Worm (Caenorhabditis elegans): ENCODE measurements around the gene C40C9.3.

The C40C9.3 gene

DNA sequence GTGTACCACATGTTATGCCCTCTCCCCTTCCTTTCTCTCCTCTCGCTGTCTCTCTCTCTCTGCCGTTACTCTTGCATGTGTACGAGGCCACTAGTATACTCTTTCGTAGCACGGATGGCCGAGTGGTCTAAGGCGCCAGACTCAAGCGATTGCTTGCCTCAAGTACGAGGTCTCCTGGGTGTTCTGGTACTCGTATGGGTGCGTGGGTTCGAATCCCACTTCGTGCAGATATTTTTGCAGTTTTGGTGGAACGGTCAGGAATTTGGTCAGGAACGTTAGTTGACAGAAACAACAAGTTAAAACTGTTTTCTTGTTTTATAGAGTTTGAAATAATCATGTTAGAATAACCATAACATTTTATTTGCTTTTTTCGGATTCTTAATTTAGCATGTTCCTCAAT lies 18.0 kb downstream of the C40C9.3 start (continued):
- peak; percentile 38 for TF ChIP-seq hlh-4 (tag; optimal IDR thresholded peaks at IDR 0.05)
- no peak for TF ChIP-seq lin-15B (tag; optimal IDR thresholded peaks at IDR 0.05)
- peak; percentile 90 for TF ChIP-seq C16A3.4 (tag; optimal IDR thresholded peaks at IDR 0.05)
- TF ChIP-seq lin-13 (GFP tag; optimal IDR thresholded peaks at IDR 0.05) = peak; percentile 34
- peak; percentile 55 for TF ChIP-seq isw-1 (GFP tag; IDR thresholded peaks at IDR 0.05)
- no peak for TF ChIP-seq ceh-90 (tag; optimal IDR thresholded peaks at IDR 0.05)
- no peak for TF ChIP-seq alr-1 (tag; optimal IDR thresholded peaks at IDR 0.05; ENCODE audit: borderline replicate concordance)
- peak; percentile 27 for TF ChIP-seq hpl-2 (GFP tag; optimal IDR thresholded peaks at IDR 0.05)
- peak; percentile 92 for TF ChIP-seq nhr-47 (tag; optimal IDR thresholded peaks at IDR 0.05)
- peak; percentile 12 for TF ChIP-seq unc-130 (tag; optimal IDR thresholded peaks at IDR 0.05)
- no peak for TF ChIP-seq mef-2 (tag; optimal IDR thresholded peaks at IDR 0.05)
- peak; percentile 70 for TF ChIP-seq fkh-10 (GFP tag; optimal IDR thresholded peaks at IDR 0.05)
- no peak for TF ChIP-seq nhr-76 (tag; optimal IDR thresholded peaks at IDR 0.05)
- peak; percentile 35 for TF ChIP-seq ceh-8 (GFP tag; optimal IDR thresholded peaks at IDR 0.05)
- no peak for TF ChIP-seq C04F5.9 (tag; optimal IDR thresholded peaks at IDR 0.05)
- TF ChIP-seq mab-9 (GFP tag; IDR thresholded peaks at IDR 0.05) = peak; percentile 72
- no peak for TF ChIP-seq nhr-11 (tag; optimal IDR thresholded peaks at IDR 0.05)
- TF ChIP-seq lin-14 (GFP tag; optimal IDR thresholded peaks at IDR 0.05) = peak; percentile 86
- TF ChIP-seq aly-2 (tag; optimal IDR thresholded peaks at IDR 0.05) = peak; percentile 64
- peak; percentile 55 for TF ChIP-seq grh-1 (GFP tag; IDR thresholded peaks at IDR 0.05)
- TF ChIP-seq pax-3 (tag; optimal IDR thresholded peaks at IDR 0.05) = peak; percentile 72
- TF ChIP-seq nhr-19 (GFP tag; conservative IDR thresholded peaks at IDR 0.05) = peak; percentile 84
- no peak for TF ChIP-seq ceh-63 (GFP tag; optimal IDR thresholded peaks at IDR 0.05)
- TF ChIP-seq snu-23 (GFP tag; optimal IDR thresholded peaks at IDR 0.05) = peak; percentile 93
- no peak for TF ChIP-seq pag-3 (tag; optimal IDR thresholded peaks at IDR 0.05; ENCODE audit: borderline replicate concordance, insufficient read depth)
- TF ChIP-seq nhr-20 (tag; optimal IDR thresholded peaks at IDR 0.05) = peak; percentile 91
- TF ChIP-seq sox-4 (tag; optimal IDR thresholded peaks at IDR 0.05) = peak; percentile 72
- no peak for TF ChIP-seq nhr-12 (tag; optimal IDR thresholded peaks at IDR 0.05)
- no peak for TF ChIP-seq nhr-84 (tag; optimal IDR thresholded peaks at IDR 0.05)
- TF ChIP-seq fkh-8 (tag; optimal IDR thresholded peaks at IDR 0.05) = peak; percentile 83
- TF ChIP-seq ztf-11 (tag; optimal IDR thresholded peaks at IDR 0.05) = peak in 1 of 2 experiments; percentile 85
- TF ChIP-seq ceh-88 (GFP tag; IDR thresholded peaks at IDR 0.05) = peak; percentile 78
- TF ChIP-seq egl-13 (tag; optimal IDR thresholded peaks at IDR 0.05) = peak; percentile 85
- peak; percentile 54 for TF ChIP-seq sup-37 (GFP tag; optimal IDR thresholded peaks at IDR 0.05)
- TF ChIP-seq dpl-1 (GFP tag; optimal IDR thresholded peaks at IDR 0.05) = peak; percentile 6 to 58 (median 28)
- peak; percentile 85 for TF ChIP-seq tbx-2 (tag; optimal IDR thresholded peaks at IDR 0.05)
- TF ChIP-seq jun-1 (tag; optimal IDR thresholded peaks at IDR 0.05) = peak; percentile 82
- peak; percentile 66 for TF ChIP-seq snpc-4 (tag; optimal IDR thresholded peaks at IDR 0.05)
- TF ChIP-seq fos-1 (tag; optimal IDR thresholded peaks at IDR 0.05) = peak; percentile 68
- peak; percentile 2 for TF ChIP-seq efl-3 (GFP tag; optimal IDR thresholded peaks at IDR 0.05)
- no peak for TF ChIP-seq zag-1 (tag; optimal IDR thresholded peaks at IDR 0.05)
- TF ChIP-seq C34B4.2 (tag; optimal IDR thresholded peaks at IDR 0.05) = no peak
- TF ChIP-seq dsc-1 (tag; optimal IDR thresholded peaks at IDR 0.05) = peak; percentile 91
- TF ChIP-seq ama-1 (optimal IDR thresholded peaks at IDR 0.05) = peak; percentile 47

DNA sequence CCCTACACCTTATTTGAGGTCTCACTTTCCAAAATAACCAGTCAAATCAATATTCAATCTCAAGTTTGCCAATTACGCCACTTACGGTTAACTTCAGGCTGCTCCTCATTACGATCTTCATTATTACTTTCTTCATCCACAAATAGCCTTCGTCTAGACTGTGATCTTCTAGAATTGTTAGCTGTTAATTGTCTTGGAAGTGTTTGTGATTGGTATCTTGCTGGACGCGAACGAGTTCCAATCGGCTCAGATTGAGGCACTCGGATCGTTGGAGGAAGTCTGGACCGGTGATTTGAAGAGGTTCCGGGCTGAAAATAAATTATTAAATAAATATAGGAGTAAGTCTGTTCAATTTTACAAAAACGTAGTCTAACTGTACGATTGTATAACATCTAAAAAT lies 19.5 kb downstream of the C40C9.3 start:
- TF ChIP-seq isw-1 (GFP tag; IDR thresholded peaks at IDR 0.05) = no peak
- no peak for TF ChIP-seq zag-1 (tag; optimal IDR thresholded peaks at IDR 0.05)
- no peak for TF ChIP-seq nhr-12 (tag; optimal IDR thresholded peaks at IDR 0.05)
- TF ChIP-seq ceh-90 (tag; optimal IDR thresholded peaks at IDR 0.05) = no peak
- TF ChIP-seq mdl-1 (tag; optimal IDR thresholded peaks at IDR 0.05) = no peak
- no peak for TF ChIP-seq hlh-17 (GFP tag; optimal IDR thresholded peaks at IDR 0.05; ENCODE audit: borderline replicate concordance)
- TF ChIP-seq unc-30 (tag; optimal IDR thresholded peaks at IDR 0.05) = no peak
- no peak for TF ChIP-seq swsn-7 (tag; optimal IDR thresholded peaks at IDR 0.05)
- TF ChIP-seq C16A3.4 (tag; optimal IDR thresholded peaks at IDR 0.05) = no peak
- no peak for TF ChIP-seq mab-9 (GFP tag; IDR thresholded peaks at IDR 0.05)
- no peak for TF ChIP-seq snpc-4 (tag; optimal IDR thresholded peaks at IDR 0.05)
- TF ChIP-seq ceh-88 (GFP tag; IDR thresholded peaks at IDR 0.05) = no peak
- TF ChIP-seq hpl-2 (GFP tag; optimal IDR thresholded peaks at IDR 0.05) = no peak
- TF ChIP-seq nhr-20 (tag; optimal IDR thresholded peaks at IDR 0.05) = no peak
- no peak for TF ChIP-seq efl-3 (GFP tag; optimal IDR thresholded peaks at IDR 0.05)
- TF ChIP-seq elt-2 (tag; optimal IDR thresholded peaks at IDR 0.05) = no peak
- TF ChIP-seq zip-4 (GFP tag; optimal IDR thresholded peaks at IDR 0.05) = no peak
